Fruit fly (Drosophila melanogaster): ENCODE data around the gene CG15822.

The CG15822 gene

dm6 chr3L:2164031-2164537 lies 421 bp upstream of the CG15822 start (continued):
- TF ChIP-seq ab (GFP tag; optimal IDR thresholded peaks at IDR 0.05): no peak
- TF ChIP-seq CG17385 (GFP tag; optimal IDR thresholded peaks at IDR 0.05): no peak
- TF ChIP-seq Meics (GFP tag; optimal IDR thresholded peaks at IDR 0.05): no peak
- TF ChIP-seq CG13424 (tag; optimal IDR thresholded peaks at IDR 0.05): no peak
- TF ChIP-seq pita (GFP tag; optimal IDR thresholded peaks at IDR 0.05): no peak
- TF ChIP-seq Hey (tag; optimal IDR thresholded peaks at IDR 0.05): no peak
- TF ChIP-seq wek (GFP tag; optimal IDR thresholded peaks at IDR 0.05): no peak
- 0 out of 2 replicates have a peak, but pooled peaks have one; percentile 29 for TF ChIP-seq Nf-YA (GFP tag; IDR thresholded peaks at IDR 0.05)
- no peak for TF ChIP-seq kah (GFP tag; optimal IDR thresholded peaks at IDR 0.05)
- no peak for TF ChIP-seq CG14014 (GFP tag; IDR thresholded peaks at IDR 0.05)
- no peak for TF ChIP-seq CG1024 (GFP tag; IDR thresholded peaks at IDR 0.05)
- no peak for TF ChIP-seq dan (GFP tag; IDR thresholded peaks at IDR 0.05)
- TF ChIP-seq Myb (GFP tag; optimal IDR thresholded peaks at IDR 0.05): no peak
- no peak for TF ChIP-seq aop (GFP tag; IDR thresholded peaks at IDR 0.05)
- TF ChIP-seq CG12942 (GFP tag; optimal IDR thresholded peaks at IDR 0.05): no peak
- peak; percentile 59; the same call in 1 of the 3 replicates for TF ChIP-seq otp (GFP tag; IDR thresholded peaks at IDR 0.05)
- TF ChIP-seq pho (GFP tag; optimal IDR thresholded peaks at IDR 0.05): no peak
- no peak for TF ChIP-seq pan (optimal IDR thresholded peaks at IDR 0.05)
- TF ChIP-seq pan (GFP tag; optimal IDR thresholded peaks at IDR 0.05 in 1 of 2, IDR thresholded peaks at IDR 0.05 in 1 of 2): peak in 1 of 2 experiments; percentile 62
- TF ChIP-seq CG8478 (optimal IDR thresholded peaks at IDR 0.05): no peak
- TF ChIP-seq Asciz (GFP tag; optimal IDR thresholded peaks at IDR 0.05): no peak
- TF ChIP-seq tx (GFP tag; optimal IDR thresholded peaks at IDR 0.05): no peak
- peak; percentile 8 to 55 for TF ChIP-seq bsh (GFP tag; optimal IDR thresholded peaks at IDR 0.05)
- peak; percentile 27; the same call in 2 of the 3 replicates for TF ChIP-seq B-H1 (GFP tag; IDR thresholded peaks at IDR 0.05)
- TF ChIP-seq D19B (GFP tag; optimal IDR thresholded peaks at IDR 0.05): no peak
- no peak for TF ChIP-seq grn (GFP tag; optimal IDR thresholded peaks at IDR 0.05)
- no peak for TF ChIP-seq CG32767 (GFP tag; IDR thresholded peaks at IDR 0.05)
- peak; percentile 54 for TF ChIP-seq ind (GFP tag; optimal IDR thresholded peaks at IDR 0.05)
- TF ChIP-seq maf-S (GFP tag; optimal IDR thresholded peaks at IDR 0.05): no peak
- TF ChIP-seq crc (GFP tag; optimal IDR thresholded peaks at IDR 0.05): peak; percentile 13
- TF ChIP-seq slp2 (GFP tag; optimal IDR thresholded peaks at IDR 0.05): no peak
- peak; percentile 69 for TF ChIP-seq Sox102F (GFP tag; optimal IDR thresholded peaks at IDR 0.05)
- TF ChIP-seq bigmax (GFP tag; optimal IDR thresholded peaks at IDR 0.05): no peak
- TF ChIP-seq knrl (GFP tag; IDR thresholded peaks at IDR 0.05; ENCODE audit: partially characterized antibody): no peak
- TF ChIP-seq CG31388 (GFP tag; optimal IDR thresholded peaks at IDR 0.05): no peak
- no peak for TF ChIP-seq slbo (GFP tag; IDR thresholded peaks at IDR 0.05)
- TF ChIP-seq Antp (GFP tag; optimal IDR thresholded peaks at IDR 0.05): peak; percentile 12
- TF ChIP-seq crol (GFP tag; IDR thresholded peaks at IDR 0.05): no peak
- TF ChIP-seq CG12391 (tag; optimal IDR thresholded peaks at IDR 0.05): no peak
- TF ChIP-seq Pdp1 (GFP tag; optimal IDR thresholded peaks at IDR 0.05): peak in 1 of 2 experiments; percentile 24
- no peak for TF ChIP-seq Lpt (GFP tag; optimal IDR thresholded peaks at IDR 0.05)
- TF ChIP-seq disco-r (GFP tag; optimal IDR thresholded peaks at IDR 0.05): no peak
- no peak for TF ChIP-seq cg (GFP tag; optimal IDR thresholded peaks at IDR 0.05)
- no peak for TF ChIP-seq dimm (GFP tag; IDR thresholded peaks at IDR 0.05)
- TF ChIP-seq CG7372 (GFP tag; IDR thresholded peaks at IDR 0.05): no peak
- TF ChIP-seq odd (GFP tag; optimal IDR thresholded peaks at IDR 0.05): no peak
- TF ChIP-seq Kr (GFP tag; optimal IDR thresholded peaks at IDR 0.05): no peak
- TF ChIP-seq CG11085 (GFP tag; IDR thresholded peaks at IDR 0.05): no peak
- TF ChIP-seq Fer1 (GFP tag; optimal IDR thresholded peaks at IDR 0.05): no peak
- no peak for TF ChIP-seq CG12219 (GFP tag; optimal IDR thresholded peaks at IDR 0.05)
- peak; percentile 44 for TF ChIP-seq dmrt99B (tag; optimal IDR thresholded peaks at IDR 0.05)
- peak; percentile 78 for TF ChIP-seq Blimp-1 (GFP tag; optimal IDR thresholded peaks at IDR 0.05)

Data from whole organism, embryonic.